Worm (Caenorhabditis elegans) whole organism, L3 larva: ENCODE results near the gene W03D2.9.

Experiments
- R02D3.7 ChIP-seq: fragments of 150-350 bp; optimal IDR thresholded peaks from 2 replicates; lab custom pipeline; 2014; ENCODE audit warnings: missing biosample characterization, missing genetic modification characterization
- ZK546.5 ChIP-seq: sonication (generic microtip); optimal IDR thresholded peaks from 2 replicates; lab custom pipeline; 2017; ENCODE audit warnings: missing biosample characterization, missing genetic modification characterization
- aly-2 ChIP-seq: fragments of 150-350 bp; optimal IDR thresholded peaks from 2 replicates; lab custom pipeline; 2014; ENCODE audit warnings: missing biosample characterization, missing genetic modification characterization
- ama-1 ChIP-seq: fragments of 150-350 bp; optimal IDR thresholded peaks from 2 replicates; lab custom pipeline; 2018
- ceh-16 ChIP-seq: sonication (generic microtip); optimal IDR thresholded peaks from 2 replicates; lab custom pipeline; 2017; ENCODE audit warnings: missing biosample characterization, missing genetic modification characterization
- ceh-28 ChIP-seq: fragments of 150-350 bp; optimal IDR thresholded peaks from 2 replicates; lab custom pipeline; 2014; ENCODE audit warnings: missing biosample characterization, missing genetic modification reagents, missing genetic modification characterization
- ceh-82 ChIP-seq: fragments of 150-350 bp; optimal IDR thresholded peaks from 2 replicates; lab custom pipeline; 2014; ENCODE audit warnings: missing biosample characterization, missing genetic modification characterization
- ceh-9 ChIP-seq: sonication (generic microtip); optimal IDR thresholded peaks from 2 replicates; lab custom pipeline; 2018; ENCODE audit warnings: missing biosample characterization, missing genetic modification characterization
- egl-27 ChIP-seq: sonication (generic microtip); optimal IDR thresholded peaks from 4 replicates; lab custom pipeline; 2017; ENCODE audit warnings: missing biosample characterization, missing genetic modification reagents, missing genetic modification characterization
- egl-5 ChIP-seq: fragments of 150-350 bp; optimal IDR thresholded peaks from 2 replicates; lab custom pipeline; 2017; ENCODE audit warnings: missing biosample characterization, missing genetic modification reagents, missing genetic modification characterization, inconsistent platforms
- elt-1 ChIP-seq: fragments of 150-350 bp; optimal IDR thresholded peaks from 2 replicates; lab custom pipeline; 2014; ENCODE audit warnings: missing biosample characterization, missing genetic modification characterization
- elt-2 ChIP-seq: sonication (generic microtip); optimal IDR thresholded peaks from 2 replicates; lab custom pipeline; 2016; ENCODE audit warnings: missing genetic modification reagents, mild to moderate bottlenecking, missing genetic modification characterization, missing compliant biosample characterization
- elt-3 ChIP-seq, 3 experiments: fragments of 150-350 bp in 1 of 3; sonication (generic microtip) in 2 of 3; optimal IDR thresholded peaks; 2 replicates in 2 of 3; 4 replicates in 1 of 3; lab custom pipeline; 2014 to 2017; ENCODE audit warnings: missing biosample characterization in 3 of 3, missing genetic modification characterization in 3 of 3
- fkh-10 ChIP-seq: sonication (generic microtip); optimal IDR thresholded peaks from 2 replicates; lab custom pipeline; 2017; ENCODE audit warnings: missing biosample characterization, missing genetic modification reagents, missing genetic modification characterization
- fkh-2 ChIP-seq: fragments of 150-350 bp; optimal IDR thresholded peaks from 2 replicates; lab custom pipeline; 2014; ENCODE audit warnings: missing biosample characterization, missing genetic modification reagents, missing genetic modification characterization
- fos-1 ChIP-seq: fragments of 150-350 bp; optimal IDR thresholded peaks from 2 replicates; lab custom pipeline; 2014; ENCODE audit warnings: missing biosample characterization, missing genetic modification characterization
- hmg-11 ChIP-seq: sonication (generic microtip); optimal IDR thresholded peaks from 2 replicates; lab custom pipeline; 2016; ENCODE audit warnings: missing genetic modification characterization, missing compliant biosample characterization
- jun-1 ChIP-seq: fragments of 150-350 bp; optimal IDR thresholded peaks from 2 replicates; lab custom pipeline; 2014; ENCODE audit warnings: missing biosample characterization, missing genetic modification reagents, missing genetic modification characterization
- lin-15B ChIP-seq: fragments of 150-350 bp; optimal IDR thresholded peaks from 2 replicates; lab custom pipeline; 2014; ENCODE audit warnings: missing biosample characterization, missing genetic modification characterization
- lin-39 ChIP-seq: fragments of 150-350 bp; optimal IDR thresholded peaks from 2 replicates; lab custom pipeline; 2018; ENCODE audit warnings: missing biosample characterization, missing genetic modification reagents, missing genetic modification characterization
- lsy-12 ChIP-seq: sonication (generic microtip); optimal IDR thresholded peaks from 2 replicates; lab custom pipeline; 2016; ENCODE audit warnings: mild to moderate bottlenecking, missing genetic modification characterization, missing compliant biosample characterization
- mdl-1 ChIP-seq: fragments of 150-350 bp; optimal IDR thresholded peaks from 2 replicates; lab custom pipeline; 2014; ENCODE audit warnings: missing biosample characterization, missing genetic modification characterization
- mml-1 ChIP-seq: fragments of 150-350 bp; sonication (generic microtip); optimal IDR thresholded peaks from 3 replicates; lab custom pipeline; 2014; ENCODE audit warnings: missing biosample characterization, missing genetic modification characterization
- nfya-1 ChIP-seq: sonication (generic microtip); optimal IDR thresholded peaks from 2 replicates; lab custom pipeline; 2017; ENCODE audit warnings: missing genetic modification characterization, mild to moderate bottlenecking, missing compliant biosample characterization, antibody characterized with exemption, moderate library complexity; ENCODE audit not compliant: insufficient read depth
- nhr-11 ChIP-seq: fragments of 150-350 bp; optimal IDR thresholded peaks from 2 replicates; lab custom pipeline; 2014; ENCODE audit warnings: missing biosample characterization, missing genetic modification characterization
- nhr-12 ChIP-seq: fragments of 150-350 bp; optimal IDR thresholded peaks from 2 replicates; lab custom pipeline; 2014; ENCODE audit warnings: missing biosample characterization, missing genetic modification characterization
- nhr-23 ChIP-seq: fragments of 150-350 bp; optimal IDR thresholded peaks from 2 replicates; lab custom pipeline; 2014; ENCODE audit warnings: missing biosample characterization, missing genetic modification reagents, missing genetic modification characterization
- nhr-237 ChIP-seq: fragments of 150-350 bp; optimal IDR thresholded peaks from 2 replicates; lab custom pipeline; 2014; ENCODE audit warnings: missing biosample characterization, missing genetic modification characterization
- nhr-25 ChIP-seq: sonication (generic microtip); optimal IDR thresholded peaks from 2 replicates; lab custom pipeline; 2017; ENCODE audit warnings: missing biosample characterization, missing genetic modification characterization
- nhr-28 ChIP-seq: fragments of 150-350 bp; optimal IDR thresholded peaks from 2 replicates; lab custom pipeline; 2014; ENCODE audit warnings: missing biosample characterization, missing genetic modification characterization
- nhr-43 ChIP-seq: sonication (generic microtip); optimal IDR thresholded peaks from 2 replicates; lab custom pipeline; 2016; ENCODE audit warnings: mild to moderate bottlenecking, missing genetic modification characterization, missing compliant biosample characterization; ENCODE audit not compliant: poor library complexity, severe bottlenecking
- nhr-67 ChIP-seq: fragments of 150-350 bp; optimal IDR thresholded peaks from 2 replicates; lab custom pipeline; 2014; ENCODE audit warnings: missing biosample characterization, missing genetic modification characterization
- nhr-76 ChIP-seq: fragments of 150-350 bp; sonication (generic microtip); optimal IDR thresholded peaks from 5 replicates; lab custom pipeline; 2014; ENCODE audit warnings: missing biosample characterization, missing genetic modification characterization
- nhr-77 ChIP-seq: fragments of 150-350 bp; optimal IDR thresholded peaks from 2 replicates; lab custom pipeline; 2014; ENCODE audit warnings: missing biosample characterization, missing genetic modification characterization
- pha-4 ChIP-seq: fragments of 150-350 bp; optimal IDR thresholded peaks from 2 replicates; lab custom pipeline; 2014; ENCODE audit warnings: missing biosample characterization, missing genetic modification reagents, missing genetic modification characterization
- pqm-1 ChIP-seq: fragments of 150-350 bp; optimal IDR thresholded peaks from 2 replicates; lab custom pipeline; 2017; ENCODE audit warnings: missing biosample characterization, missing genetic modification characterization, inconsistent platforms
- sea-2 ChIP-seq: fragments of 150-350 bp; sonication (generic microtip); optimal IDR thresholded peaks from 4 replicates; lab custom pipeline; 2014; ENCODE audit warnings: missing biosample characterization, missing genetic modification reagents, missing genetic modification characterization
- skn-1 ChIP-seq: fragments of 150-350 bp; optimal IDR thresholded peaks from 2 replicates; lab custom pipeline; 2014; ENCODE audit warnings: missing biosample characterization, missing genetic modification characterization
- snpc-4 ChIP-seq: fragments of 150-350 bp; optimal IDR thresholded peaks from 2 replicates; lab custom pipeline; 2014; ENCODE audit warnings: missing biosample characterization, missing genetic modification characterization
- tbx-2 ChIP-seq: sonication (generic microtip); optimal IDR thresholded peaks from 2 replicates; lab custom pipeline; 2016; ENCODE audit warnings: mild to moderate bottlenecking, missing genetic modification characterization, missing compliant biosample characterization
- unc-39 ChIP-seq: sonication (generic microtip); optimal IDR thresholded peaks from 4 replicates; lab custom pipeline; 2017; ENCODE audit warnings: missing biosample characterization, missing genetic modification characterization
- unc-62 ChIP-seq: fragments of 150-350 bp; sonication (generic microtip); optimal IDR thresholded peaks from 4 replicates; lab custom pipeline; 2014; ENCODE audit warnings: missing biosample characterization, missing genetic modification reagents, missing genetic modification characterization
- zag-1 ChIP-seq: fragments of 150-350 bp; optimal IDR thresholded peaks from 2 replicates; lab custom pipeline; 2014; ENCODE audit warnings: missing biosample characterization, missing genetic modification characterization
- ztf-4 ChIP-seq: fragments of 150-350 bp; optimal IDR thresholded peaks from 2 replicates; lab custom pipeline; 2014; ENCODE audit warnings: missing biosample characterization, missing genetic modification characterization

Gene W03D2.9

DNA sequence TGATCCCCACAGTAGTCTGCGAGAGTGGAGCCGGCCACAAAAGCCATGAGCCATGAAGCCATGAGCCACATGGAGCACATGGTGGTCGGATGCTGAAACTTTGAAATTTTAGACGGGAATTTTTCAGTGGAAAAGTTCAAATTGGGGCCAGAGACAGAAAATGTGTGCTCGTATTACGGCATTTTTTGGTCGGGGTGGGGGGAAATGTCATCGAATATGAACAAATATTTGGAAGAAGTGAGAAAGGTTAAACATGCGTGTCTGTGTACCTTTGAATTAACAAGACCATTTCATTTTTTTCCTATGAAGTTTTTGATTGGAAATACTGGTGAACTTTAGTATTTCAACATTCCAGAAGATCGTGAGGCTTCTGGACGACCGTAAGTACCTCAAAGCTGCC lies 23.0 kb downstream of the W03D2.9 start, which contains the start of gene wrt-5:
wrt-5 (minus strand) TSS at position 101 of the 400 bp plus-strand sequence.
- peak; percentile 7 for TF ChIP-seq pha-4
- TF ChIP-seq hmg-11 = no peak
- no peak for TF ChIP-seq nhr-23 (tag; lab: Kevin White, UChicago)
- no peak for TF ChIP-seq lsy-12 (tag; lab: Kevin White, UChicago)
- TF ChIP-seq, all 47 proteins: peak for 1

DNA sequence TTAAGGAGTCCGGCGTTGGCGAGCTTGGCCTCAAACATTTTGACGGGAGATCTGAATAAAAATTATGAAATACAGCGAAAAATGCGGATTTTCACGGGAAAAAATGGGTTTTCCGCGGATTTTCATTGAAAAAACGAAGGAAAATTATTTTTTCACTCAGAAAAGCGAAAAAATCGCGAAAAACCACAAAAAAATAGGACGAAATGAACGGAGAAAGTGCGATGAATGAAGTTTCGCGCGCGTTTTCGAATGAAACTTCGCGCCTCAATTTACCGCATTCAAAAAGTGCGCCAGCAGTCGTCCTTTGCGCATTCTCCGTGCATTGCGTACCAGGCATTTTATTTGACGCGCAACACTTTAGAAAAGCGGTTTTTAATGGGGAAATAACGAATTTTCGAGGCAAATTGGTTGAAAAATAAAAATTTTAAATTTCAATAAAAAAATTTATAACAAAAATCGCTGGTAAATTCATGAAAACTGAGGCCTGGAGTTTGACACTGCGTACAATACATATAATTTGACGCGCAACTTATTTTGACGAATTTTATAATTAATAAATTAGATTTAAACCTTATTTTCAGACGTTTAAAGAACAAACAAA lies 25.0 kb downstream of the W03D2.9 start, which contains the start of gene pcn-1:
pcn-1 (minus strand) TSS at position 51 of the 601 bp plus-strand sequence.
- no peak for TF ChIP-seq nhr-76 (tag; lab: Kevin White, UChicago)
- TF ChIP-seq nhr-237 = no peak
- peak; percentile 82 for TF ChIP-seq ceh-28 (tag; lab: Kevin White, UChicago)
- peak; percentile 70 for TF ChIP-seq hmg-11
- peak; percentile 92 for TF ChIP-seq nhr-43 (tag; lab: Kevin White, UChicago)
- TF ChIP-seq ZK546.5 = peak; percentile 56
- peak; percentile 94 for TF ChIP-seq tbx-2
- TF ChIP-seq snpc-4 = peak; percentile 87
- TF ChIP-seq nfya-1 = peak; percentile 93
- no peak for TF ChIP-seq mdl-1
- TF ChIP-seq nhr-11 (tag; lab: Kevin White, UChicago) = peak; percentile 28
- peak; percentile 51 for TF ChIP-seq nhr-77 (tag; lab: Kevin White, UChicago)
- peak; percentile 44 for TF ChIP-seq pqm-1
- no peak for TF ChIP-seq nhr-12 (tag; lab: Kevin White, UChicago)
- TF ChIP-seq elt-1 (tag; lab: Kevin White, UChicago) = peak; percentile 26
- TF ChIP-seq fos-1 (tag; lab: Kevin White, UChicago) = peak; percentile 25
- peak; percentile 95 for TF ChIP-seq lin-15B (tag; lab: Kevin White, UChicago)
- TF ChIP-seq egl-27 = peak; percentile 47
- TF ChIP-seq ztf-4 = peak; percentile 6
- TF ChIP-seq ceh-82 (tag; lab: Kevin White, UChicago) = peak; percentile 65
- TF ChIP-seq aly-2 (tag; lab: Kevin White, UChicago) = no peak
- no peak for TF ChIP-seq fkh-2 (tag; lab: Kevin White, UChicago)
- TF ChIP-seq ceh-9 (tag; lab: Kevin White, UChicago) = no peak
- no peak for TF ChIP-seq ceh-16
- TF ChIP-seq R02D3.7 (tag; lab: Kevin White, UChicago) = peak; percentile 74
- peak; percentile 80 for TF ChIP-seq lin-39 (tag; lab: Kevin White, UChicago)
- peak; percentile 69 for TF ChIP-seq elt-2 (tag; lab: Kevin White, UChicago)
- TF ChIP-seq nhr-67 (tag; lab: Kevin White, UChicago) = no peak
- TF ChIP-seq nhr-25 (tag; lab: Kevin White, UChicago) = peak; percentile 94
- TF ChIP-seq nhr-28 (tag; lab: Kevin White, UChicago) = peak; percentile 6
- TF ChIP-seq jun-1 (tag; lab: Kevin White, UChicago) = peak; percentile 85
- peak; percentile 22 for TF ChIP-seq unc-62 (GFP tag; lab: Kevin White, UChicago)
- peak; percentile 61 for TF ChIP-seq egl-5 (tag; lab: Kevin White, UChicago)
- TF ChIP-seq elt-3 (tag; optimal IDR thresholded peaks at IDR 0.05; lab: Kevin White, UChicago) = peak in 1 of 3 experiments; percentile 35
- peak; percentile 93 for TF ChIP-seq pha-4
- TF ChIP-seq zag-1 = no peak
- peak; percentile 89 for TF ChIP-seq skn-1
- peak; percentile 60 for TF ChIP-seq ama-1
- TF ChIP-seq fkh-10 (GFP tag; lab: Kevin White, UChicago) = peak; percentile 80
- peak; percentile 93 for TF ChIP-seq nhr-23 (tag; lab: Kevin White, UChicago)
- TF ChIP-seq lsy-12 (tag; lab: Kevin White, UChicago) = peak; percentile 95

DNA sequence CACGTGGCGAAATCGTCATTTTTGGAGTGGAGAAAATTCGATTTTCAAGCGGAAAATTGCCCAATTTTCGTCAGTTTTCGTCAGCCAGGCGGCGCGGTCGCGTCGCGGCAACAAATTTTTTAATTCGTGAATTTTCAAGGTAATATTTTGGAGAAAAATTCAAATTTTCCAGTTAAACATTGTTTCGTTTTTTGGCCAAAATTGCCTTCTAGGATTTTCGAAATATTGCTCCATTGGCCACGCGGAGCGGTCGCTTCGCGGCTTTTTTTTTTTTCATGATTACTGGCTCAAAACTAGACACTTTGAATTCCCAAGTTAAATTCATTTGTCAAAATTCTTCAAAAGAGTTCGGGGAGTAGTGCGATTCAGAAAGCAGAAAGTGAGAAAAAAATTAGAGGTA lies 26.9 kb downstream of the W03D2.9 start:
- TF ChIP-seq sea-2 (GFP tag; lab: Kevin White, UChicago) = no peak
- no peak for TF ChIP-seq ama-1
- no peak for TF ChIP-seq nhr-23 (tag; lab: Kevin White, UChicago)
- TF ChIP-seq aly-2 (tag; lab: Kevin White, UChicago) = no peak
- TF ChIP-seq unc-39 (tag; lab: Kevin White, UChicago) = no peak
- TF ChIP-seq nfya-1 = no peak
- no peak for TF ChIP-seq mml-1 (tag; lab: Kevin White, UChicago)
- TF ChIP-seq elt-1 (tag; lab: Kevin White, UChicago) = no peak
- no peak for TF ChIP-seq egl-27
- no peak for TF ChIP-seq hmg-11
- no peak for TF ChIP-seq mdl-1
- no peak for TF ChIP-seq ceh-28 (tag; lab: Kevin White, UChicago)
- TF ChIP-seq nhr-237 = no peak
